Fruit fly (Drosophila melanogaster) whole organism, wandering third instar larva: ENCODE data around the gene tal-2A.

ENCODE experiments used
- CG9705 ChIP-seq: fragments of 200-800 bp; sonication (Bioruptor generic); optimal IDR thresholded peaks from 2 replicates; lab custom pipeline; 2018; ENCODE audit warnings: missing biosample characterization, mild to moderate bottlenecking, missing genetic modification characterization
- CrebA ChIP-seq: fragments of 200-800 bp; sonication (Bioruptor generic); optimal IDR thresholded peaks from 2 replicates; lab custom pipeline; 2016; ENCODE audit warnings: missing biosample characterization, mild to moderate bottlenecking, missing genetic modification characterization, borderline replicate concordance
- Dfd ChIP-seq: fragments of >200 bp; optimal IDR thresholded peaks from 2 replicates; lab custom pipeline; 2017; ENCODE audit warnings: missing biosample characterization, missing genetic modification characterization
- Dif ChIP-seq: fragments of 200-275, 200-300 bp; sonication (Bioruptor generic); optimal IDR thresholded peaks from 2 replicates; lab custom pipeline; 2018; ENCODE audit warnings: missing biosample characterization, missing genetic modification characterization; ENCODE audit not compliant: partially characterized antibody
- GATAd ChIP-seq: sonication (Bioruptor generic); optimal IDR thresholded peaks from 2 replicates; lab custom pipeline; 2016; ENCODE audit warnings: missing biosample characterization, missing genetic modification characterization
- HLH106 ChIP-seq: fragments of 200-800 bp; optimal IDR thresholded peaks from 3 replicates; lab custom pipeline; 2019; ENCODE audit warnings: missing biosample characterization, mild to moderate bottlenecking, missing genetic modification characterization, moderate library complexity
- Hnf4 ChIP-seq: fragments of 200-800 bp; sonication (Bioruptor generic); optimal IDR thresholded peaks from 2 replicates; lab custom pipeline; 2016; ENCODE audit warnings: missing biosample characterization, mild to moderate bottlenecking, missing genetic modification characterization
- Jra ChIP-seq: sonication (Bioruptor generic); optimal IDR thresholded peaks from 2 replicates; lab custom pipeline; 2016; ENCODE audit warnings: missing biosample characterization, missing genetic modification characterization
- Mio ChIP-seq: sonication (Bioruptor generic); optimal IDR thresholded peaks from 2 replicates; lab custom pipeline; 2016; ENCODE audit warnings: missing biosample characterization, missing genetic modification characterization
- N ChIP-seq: fragments of >200 bp; optimal IDR thresholded peaks from 2 replicates; lab custom pipeline; 2018; ENCODE audit warnings: missing biosample characterization, missing external identifiers, missing genetic modification characterization
- OdsH ChIP-seq: fragments of 200-800 bp; sonication (Bioruptor generic); optimal IDR thresholded peaks from 2 replicates; lab custom pipeline; 2016; ENCODE audit warnings: missing biosample characterization, mild to moderate bottlenecking, missing genetic modification characterization
- Rel ChIP-seq, 2 experiments: fragments of 200-800 bp; sonication (Bioruptor generic) in 1 of 2; optimal IDR thresholded peaks; 2 replicates in 1 of 2; 3 replicates in 1 of 2; lab custom pipeline; 2016 to 2019; ENCODE audit warnings: mild to moderate bottlenecking in 2 of 2, missing biosample characterization in 2 of 2, missing genetic modification characterization in 2 of 2, moderate library complexity in 1 of 2
- Sp1 ChIP-seq: fragments of 200-800 bp; sonication (Bioruptor generic); optimal IDR thresholded peaks from 3 replicates; lab custom pipeline; 2019; ENCODE audit warnings: missing biosample characterization, mild to moderate bottlenecking, missing genetic modification characterization, moderate library complexity
- Vsx2 ChIP-seq: fragments of 200-300, 225-300 bp; sonication (Bioruptor generic); optimal IDR thresholded peaks from 2 replicates; lab custom pipeline; 2018; ENCODE audit warnings: missing biosample characterization, missing genetic modification characterization; ENCODE audit not compliant: partially characterized antibody
- br ChIP-seq: fragments of 200-800 bp; sonication (Bioruptor generic); optimal IDR thresholded peaks from 2 replicates; lab custom pipeline; 2016; ENCODE audit warnings: missing biosample characterization, missing genetic modification characterization
- brk ChIP-seq: fragments of 200-800 bp; sonication (Bioruptor generic); optimal IDR thresholded peaks from 2 replicates; lab custom pipeline; 2016; ENCODE audit warnings: missing biosample characterization, mild to moderate bottlenecking, missing genetic modification characterization
- dl ChIP-seq, 2 experiments: fragments of 175-275, 200-275 bp in 1 of 2; fragments of 200-275 bp in 1 of 2; sonication (Bioruptor generic); optimal IDR thresholded peaks; lab custom pipeline; 2018; ENCODE audit warnings: mild to moderate bottlenecking in 2 of 2, missing biosample characterization in 2 of 2, missing genetic modification characterization in 2 of 2, moderate library complexity in 2 of 2; ENCODE audit not compliant: partially characterized antibody in 2 of 2, insufficient read depth in 1 of 2
- dmrt93B ChIP-seq: fragments of 200-800 bp; sonication (Bioruptor generic); optimal IDR thresholded peaks from 2 replicates; lab custom pipeline; 2018; ENCODE audit warnings: missing biosample characterization, mild to moderate bottlenecking, missing genetic modification characterization
- ey ChIP-seq: fragments of 200-800 bp; sonication (Bioruptor generic); optimal IDR thresholded peaks from 2 replicates; lab custom pipeline; 2016; ENCODE audit warnings: missing biosample characterization, missing genetic modification characterization
- foxo ChIP-seq, 2 experiments: fragments of 200-800 bp; sonication (Bioruptor generic); optimal IDR thresholded peaks; 2 replicates in 1 of 2; 3 replicates in 1 of 2; lab custom pipeline; 2016 to 2017; ENCODE audit warnings: missing biosample characterization in 2 of 2, missing genetic modification characterization in 2 of 2
- fru ChIP-seq: fragments of 200-800 bp; sonication (Bioruptor generic); optimal IDR thresholded peaks from 3 replicates; lab custom pipeline; 2016; ENCODE audit warnings: missing biosample characterization, mild to moderate bottlenecking, missing genetic modification characterization
- h ChIP-seq: fragments of 200-800 bp; sonication (Bioruptor generic); optimal IDR thresholded peaks from 3 replicates; lab custom pipeline; 2016; ENCODE audit warnings: missing biosample characterization, mild to moderate bottlenecking, missing genetic modification characterization
- jim ChIP-seq: fragments of 175-275, 200-325 bp; sonication (Bioruptor generic); optimal IDR thresholded peaks from 2 replicates; lab custom pipeline; 2016; ENCODE audit warnings: missing biosample characterization, mild to moderate bottlenecking, missing genetic modification characterization
- lola ChIP-seq: fragments of >200 bp; optimal IDR thresholded peaks from 2 replicates; lab custom pipeline; 2017; ENCODE audit warnings: missing biosample characterization, missing genetic modification characterization
- pan ChIP-seq: fragments of >200 bp; optimal IDR thresholded peaks from 2 replicates; lab custom pipeline; 2017
- psq ChIP-seq: fragments of 200-800 bp; sonication (Bioruptor generic); optimal IDR thresholded peaks from 3 replicates; lab custom pipeline; 2017; ENCODE audit warnings: missing biosample characterization, mild to moderate bottlenecking, missing genetic modification characterization, moderate library complexity
- rgr ChIP-seq: fragments of 200-800 bp; sonication (Bioruptor generic); optimal IDR thresholded peaks from 3 replicates; lab custom pipeline; 2016; ENCODE audit warnings: missing biosample characterization, mild to moderate bottlenecking, missing genetic modification characterization
- sage ChIP-seq: fragments of 200-800 bp; sonication (Bioruptor generic); optimal IDR thresholded peaks from 2 replicates; lab custom pipeline; 2016; ENCODE audit warnings: missing biosample characterization, mild to moderate bottlenecking, missing genetic modification characterization
- tai ChIP-seq: sonication (Bioruptor generic); optimal IDR thresholded peaks from 2 replicates; lab custom pipeline; 2016; ENCODE audit warnings: missing biosample characterization, missing genetic modification characterization
- usp ChIP-seq: fragments of >200 bp; optimal IDR thresholded peaks from 2 replicates; lab custom pipeline; 2017; ENCODE audit warnings: missing biosample characterization, missing genetic modification characterization
- woc ChIP-seq: sonication (Bioruptor generic); optimal IDR thresholded peaks from 2 replicates; lab custom pipeline; 2016; ENCODE audit warnings: missing biosample characterization, mild to moderate bottlenecking, missing genetic modification characterization

tal-2A gene

dm6 chr3R:13859242-13859641 is 46.3 kb downstream of the tal-2A start:
- TF ChIP-seq Jra (GFP tag; lab: Kevin White, UChicago) (no peak), sage (GFP tag; lab: Kevin White, UChicago) (no peak)
- TF ChIP-seq, all 38 proteins: peak for 0

dm6 chr3R:13861805-13862204 is 48.9 kb downstream of the tal-2A start:
- TF ChIP-seq rgr (GFP tag; lab: Kevin White, UChicago) (peak; percentile 51), HLH106 (tag; lab: Kevin White, UChicago) (peak; percentile 36), dl (GFP tag; optimal IDR thresholded peaks at IDR 0.05; lab: Kevin White, UChicago; ENCODE audit: insufficient read depth in 1 of 2, partially characterized antibody in 2 of 2) (no peak), foxo (GFP tag; optimal IDR thresholded peaks at IDR 0.05; lab: Kevin White, UChicago) (peak in 1 of 2 experiments; percentile 70), woc (GFP tag; lab: Kevin White, UChicago) (peak; percentile 52), Dif (no peak), jim (GFP tag; lab: Kevin White, UChicago) (no peak), Sp1 (GFP tag; lab: Kevin White, UChicago) (peak; percentile 52), CrebA (GFP tag; lab: Kevin White, UChicago) (no peak), pan (lab: Kevin White, UChicago) (no peak), OdsH (GFP tag; lab: Kevin White, UChicago) (peak; percentile 56), fru (GFP tag; lab: Kevin White, UChicago) (peak; percentile 54), CG9705 (GFP tag; lab: Kevin White, UChicago) (no peak), ey (GFP tag; lab: Kevin White, UChicago) (peak; percentile 65), psq (GFP tag; lab: Kevin White, UChicago) (peak; percentile 40), usp (no peak), Rel (GFP tag; optimal IDR thresholded peaks at IDR 0.05; lab: Kevin White, UChicago) (no peak), Rel (tag; optimal IDR thresholded peaks at IDR 0.05; lab: Kevin White, UChicago) (no peak), brk (no peak), lola (GFP tag; lab: Kevin White, UChicago) (no peak), Mio (GFP tag; lab: Kevin White, UChicago) (no peak), GATAd (GFP tag; lab: Kevin White, UChicago) (no peak), h (peak; percentile 71), N (GFP tag; lab: Kevin White, UChicago) (no peak), Dfd (no peak), sage (GFP tag; lab: Kevin White, UChicago) (no peak), Hnf4 (GFP tag; lab: Kevin White, UChicago) (peak; percentile 34), br (GFP tag; lab: Kevin White, UChicago) (peak; percentile 55), tai (GFP tag; lab: Kevin White, UChicago) (peak; percentile 32), dmrt93B (GFP tag; lab: Kevin White, UChicago) (peak; percentile 5), Vsx2 (GFP tag; lab: Kevin White, UChicago) (no peak)
